Fruit fly (Drosophila melanogaster) whole organism, prepupa: Measurements from ENCODE around the gene PGS1.

Experiments
- Blimp-1 ChIP-seq: fragments of 200-800 bp; sonication (Bioruptor generic); optimal IDR thresholded peaks from 3 replicates; lab custom pipeline; 2017; ENCODE audit warnings: missing biosample characterization, missing genetic modification characterization, mild to moderate bottlenecking, moderate library complexity, missing genetic modification reagents
- CG10631 ChIP-seq: fragments of 200-800 bp; sonication (Bioruptor generic); optimal IDR thresholded peaks from 2 replicates; lab custom pipeline; 2016; ENCODE audit warnings: missing biosample characterization, missing genetic modification characterization
- CG10669 ChIP-seq: fragments of 200-800 bp; sonication (Bioruptor generic); optimal IDR thresholded peaks from 3 replicates; lab custom pipeline; 2018; ENCODE audit warnings: missing biosample characterization, mild to moderate bottlenecking, missing genetic modification characterization, moderate library complexity
- CG11294 ChIP-seq: fragments of 200-800 bp; sonication (Bioruptor generic); IDR thresholded peaks from 2 replicates; pipeline ENCODE4 v1.3.6; 2022; ENCODE audit warnings: missing biosample characterization, missing genetic modification characterization
- CG11762 ChIP-seq: fragments of 200-800 bp; sonication (Bioruptor generic); optimal IDR thresholded peaks from 3 replicates; lab custom pipeline; 2016; ENCODE audit warnings: missing biosample characterization, missing genetic modification characterization; ENCODE audit not compliant: insufficient read depth
- CG11902 ChIP-seq: fragments of 200-800 bp; sonication (Bioruptor generic); optimal IDR thresholded peaks from 3 replicates; lab custom pipeline; 2016; ENCODE audit warnings: missing biosample characterization, missing genetic modification characterization
- CG15336 ChIP-seq: fragments of 200-800 bp; sonication (Bioruptor generic); IDR thresholded peaks from 2 replicates; pipeline ENCODE4 v1.3.6; 2022; ENCODE audit warnings: missing biosample characterization, missing genetic modification characterization
- CG1621 ChIP-seq: fragments of 200-800 bp; sonication (Bioruptor generic); optimal IDR thresholded peaks from 3 replicates; lab custom pipeline; 2018; ENCODE audit warnings: missing biosample characterization, mild to moderate bottlenecking, missing genetic modification characterization
- CG16779 ChIP-seq: fragments of 200-800 bp; sonication (Bioruptor generic); optimal IDR thresholded peaks from 3 replicates; lab custom pipeline; 2017; ENCODE audit warnings: missing biosample characterization, mild to moderate bottlenecking, missing genetic modification characterization
- CG3032 ChIP-seq: fragments of 200-800 bp; optimal IDR thresholded peaks from 2 replicates; lab custom pipeline; 2019; ENCODE audit warnings: missing biosample characterization, mild to moderate bottlenecking, missing genetic modification characterization, moderate library complexity
- CG31627 ChIP-seq: fragments of 200-800 bp; sonication (Bioruptor generic); optimal IDR thresholded peaks from 3 replicates; lab custom pipeline; 2016; ENCODE audit warnings: missing biosample characterization, missing genetic modification characterization
- CG32006 ChIP-seq: fragments of 200-800 bp; sonication (Bioruptor generic); optimal IDR thresholded peaks from 3 replicates; lab custom pipeline; 2017; ENCODE audit warnings: missing biosample characterization, mild to moderate bottlenecking, missing genetic modification characterization
- CG34406 ChIP-seq: fragments of 200-800 bp; sonication (Bioruptor generic); optimal IDR thresholded peaks from 3 replicates; lab custom pipeline; 2016; ENCODE audit warnings: missing biosample characterization, missing genetic modification characterization
- CG3919 ChIP-seq: fragments of 200-800 bp; sonication (Bioruptor generic); optimal IDR thresholded peaks from 3 replicates; lab custom pipeline; 2016; ENCODE audit warnings: missing biosample characterization, missing genetic modification characterization
- CG4318 ChIP-seq: fragments of 200-800 bp; sonication (Bioruptor generic); optimal IDR thresholded peaks from 3 replicates; lab custom pipeline; 2017; ENCODE audit warnings: missing biosample characterization, mild to moderate bottlenecking, missing genetic modification characterization
- CG6163 ChIP-seq: fragments of 200-800 bp; sonication (Bioruptor generic); IDR thresholded peaks from 3 replicates; pipeline ENCODE4 v1.3.6; 2022; ENCODE audit warnings: missing biosample characterization, missing genetic modification characterization
- CG6792 ChIP-seq: fragments of 200-800 bp; sonication (Bioruptor generic); optimal IDR thresholded peaks from 3 replicates; lab custom pipeline; 2016; ENCODE audit warnings: missing biosample characterization, missing genetic modification characterization
- CG6808 ChIP-seq: fragments of 200-800 bp; sonication (Bioruptor generic); optimal IDR thresholded peaks from 3 replicates; lab custom pipeline; 2017; ENCODE audit warnings: missing biosample characterization, missing genetic modification characterization, mild to moderate bottlenecking, moderate library complexity, missing genetic modification reagents
- CG8119 ChIP-seq: fragments of 200-800 bp; sonication (Bioruptor generic); IDR thresholded peaks from 3 replicates; pipeline ENCODE4 v1.3.6; 2022; ENCODE audit warnings: missing biosample characterization, missing genetic modification characterization
- CG8319 ChIP-seq: fragments of 200-800 bp; sonication (Bioruptor generic); optimal IDR thresholded peaks from 3 replicates; lab custom pipeline; 2016; ENCODE audit warnings: missing biosample characterization, missing genetic modification characterization
- CG8632 ChIP-seq: fragments of 200-800 bp; sonication (Bioruptor generic); optimal IDR thresholded peaks from 3 replicates; lab custom pipeline; 2016; ENCODE audit warnings: missing biosample characterization, missing genetic modification characterization
- CG9139 ChIP-seq: fragments of 200-800 bp; sonication (Bioruptor generic); optimal IDR thresholded peaks from 3 replicates; lab custom pipeline; 2017; ENCODE audit warnings: missing biosample characterization, mild to moderate bottlenecking, missing genetic modification characterization
- Eip75B ChIP-seq: fragments of 200-800 bp; sonication (Bioruptor generic); optimal IDR thresholded peaks from 3 replicates; lab custom pipeline; 2016; ENCODE audit warnings: missing biosample characterization, missing genetic modification characterization
- Eip78C ChIP-seq: fragments of 200-800 bp; sonication (Bioruptor generic); peaks from one replicate; lab custom pipeline; 2016; ENCODE audit warnings: missing biosample characterization, missing genetic modification characterization
- Eip93F ChIP-seq: fragments of 200-800 bp; sonication (Bioruptor generic); optimal IDR thresholded peaks from 2 replicates; lab custom pipeline; 2016; ENCODE audit warnings: missing biosample characterization, mild to moderate bottlenecking, missing genetic modification characterization
- Ets21C ChIP-seq: fragments of 200-800 bp; sonication (Bioruptor generic); optimal IDR thresholded peaks from 3 replicates; lab custom pipeline; 2016; ENCODE audit warnings: missing biosample characterization, missing genetic modification characterization
- Ets96B ChIP-seq: fragments of 200-800 bp; optimal IDR thresholded peaks from 2 replicates; lab custom pipeline; 2019; ENCODE audit warnings: missing biosample characterization, mild to moderate bottlenecking, missing genetic modification characterization, moderate library complexity
- Gug ChIP-seq: fragments of 200-800 bp; sonication (Bioruptor generic); IDR thresholded peaks from 2 replicates; pipeline ENCODE4 v1.3.6; 2022; ENCODE audit warnings: missing biosample characterization, missing genetic modification characterization
- Hr38 ChIP-seq: sonication (Bioruptor generic); optimal IDR thresholded peaks from 2 replicates; lab custom pipeline; 2016; ENCODE audit warnings: missing biosample characterization, missing genetic modification characterization
- Hr39 ChIP-seq: fragments of 200-800 bp; sonication (Bioruptor generic); optimal IDR thresholded peaks from 2 replicates; lab custom pipeline; 2016; ENCODE audit warnings: missing biosample characterization, missing genetic modification characterization
- Lpt ChIP-seq: fragments of 200-800 bp; sonication (Bioruptor generic); optimal IDR thresholded peaks from 3 replicates; lab custom pipeline; 2016; ENCODE audit warnings: missing biosample characterization, missing genetic modification characterization
- Met ChIP-seq: fragments of 200-800 bp; sonication (Bioruptor generic); optimal IDR thresholded peaks from 3 replicates; lab custom pipeline; 2016; ENCODE audit warnings: missing biosample characterization, missing genetic modification characterization
- OdsH ChIP-seq: fragments of 200-800 bp; sonication (Bioruptor generic); optimal IDR thresholded peaks from 3 replicates; lab custom pipeline; 2016; ENCODE audit warnings: missing biosample characterization, missing genetic modification characterization
- Smox ChIP-seq: fragments of 200-800 bp; sonication (Bioruptor generic); optimal IDR thresholded peaks from 3 replicates; lab custom pipeline; 2016; ENCODE audit warnings: missing biosample characterization, missing genetic modification characterization
- Sox14 ChIP-seq: fragments of 200-800 bp; sonication (Bioruptor generic); optimal IDR thresholded peaks from 3 replicates; lab custom pipeline; 2016; ENCODE audit warnings: missing biosample characterization, missing genetic modification characterization
- Sox15 ChIP-seq: fragments of 200-800 bp; sonication (Bioruptor generic); optimal IDR thresholded peaks from 3 replicates; lab custom pipeline; 2016; ENCODE audit warnings: missing biosample characterization, missing genetic modification characterization
- achi ChIP-seq: fragments of 200-800 bp; sonication (Bioruptor generic); optimal IDR thresholded peaks from 3 replicates; lab custom pipeline; 2016; ENCODE audit warnings: missing biosample characterization, missing genetic modification characterization
- acj6 ChIP-seq: fragments of 200-800 bp; sonication (Bioruptor generic); optimal IDR thresholded peaks from 3 replicates; lab custom pipeline; 2016; ENCODE audit warnings: missing biosample characterization, missing genetic modification characterization
- cyc ChIP-seq: fragments of 200-800 bp; sonication (Bioruptor generic); optimal IDR thresholded peaks from 3 replicates; lab custom pipeline; 2016; ENCODE audit warnings: missing biosample characterization, missing genetic modification characterization
- dac ChIP-seq: fragments of 200-800 bp; sonication (Bioruptor generic); optimal IDR thresholded peaks from 2 replicates; lab custom pipeline; 2017; ENCODE audit warnings: missing biosample characterization, mild to moderate bottlenecking, missing genetic modification characterization
- dsx ChIP-seq: fragments of 200-800 bp; optimal IDR thresholded peaks from 3 replicates; lab custom pipeline; 2019; ENCODE audit warnings: missing biosample characterization, mild to moderate bottlenecking, missing genetic modification characterization, moderate library complexity; ENCODE audit not compliant: poor library complexity, severe bottlenecking
- eg ChIP-seq: fragments of 200-800 bp; sonication (Bioruptor generic); IDR thresholded peaks from 3 replicates; pipeline ENCODE4 v1.3.6; 2022; ENCODE audit warnings: missing biosample characterization, missing genetic modification characterization
- esn ChIP-seq: fragments of 200-800 bp; sonication (Bioruptor generic); optimal IDR thresholded peaks from 2 replicates; lab custom pipeline; 2016; ENCODE audit warnings: missing biosample characterization, mild to moderate bottlenecking, missing genetic modification characterization, moderate library complexity
- fd59A ChIP-seq: fragments of 200-800 bp; sonication (Bioruptor generic); optimal IDR thresholded peaks from 2 replicates; lab custom pipeline; 2017; ENCODE audit warnings: missing biosample characterization, mild to moderate bottlenecking, missing genetic modification characterization, missing genetic modification reagents
- fkh ChIP-seq: fragments of 200-800 bp; sonication (Bioruptor generic); optimal IDR thresholded peaks from 3 replicates; lab custom pipeline; 2017; ENCODE audit warnings: missing biosample characterization, mild to moderate bottlenecking, missing genetic modification characterization, moderate library complexity
- lz ChIP-seq: fragments of 200-800 bp; sonication (Bioruptor generic); optimal IDR thresholded peaks from 3 replicates; lab custom pipeline; 2016; ENCODE audit warnings: missing biosample characterization, missing genetic modification characterization
- net ChIP-seq: fragments of 200-800 bp; sonication (Bioruptor generic); optimal IDR thresholded peaks from 3 replicates; lab custom pipeline; 2016; ENCODE audit warnings: missing biosample characterization, missing genetic modification characterization
- pdm3 ChIP-seq: fragments of 200-800 bp; sonication (Bioruptor generic); optimal IDR thresholded peaks from 3 replicates; lab custom pipeline; 2016; ENCODE audit warnings: missing biosample characterization, missing genetic modification characterization
- ss ChIP-seq, 2 experiments: fragments of 200-800 bp; sonication (Bioruptor generic); optimal IDR thresholded peaks; 2 replicates in 1 of 2; 3 replicates in 1 of 2; lab custom pipeline; 2017 to 2018; ENCODE audit warnings: mild to moderate bottlenecking in 2 of 2, missing biosample characterization in 2 of 2, missing genetic modification characterization in 2 of 2, moderate library complexity in 1 of 2
- svp ChIP-seq: fragments of 200-800 bp; sonication (Bioruptor generic); peaks from one replicate; lab custom pipeline; 2016; ENCODE audit warnings: missing biosample characterization, missing genetic modification characterization
- topi ChIP-seq: fragments of 200-800 bp; sonication (Bioruptor generic); optimal IDR thresholded peaks from 3 replicates; lab custom pipeline; 2016; ENCODE audit warnings: missing biosample characterization, missing genetic modification characterization
- vri ChIP-seq: fragments of 200-800 bp; sonication (Bioruptor generic); optimal IDR thresholded peaks from 3 replicates; lab custom pipeline; 2016; ENCODE audit warnings: missing biosample characterization, mild to moderate bottlenecking, missing genetic modification characterization

The PGS1 gene

DNA sequence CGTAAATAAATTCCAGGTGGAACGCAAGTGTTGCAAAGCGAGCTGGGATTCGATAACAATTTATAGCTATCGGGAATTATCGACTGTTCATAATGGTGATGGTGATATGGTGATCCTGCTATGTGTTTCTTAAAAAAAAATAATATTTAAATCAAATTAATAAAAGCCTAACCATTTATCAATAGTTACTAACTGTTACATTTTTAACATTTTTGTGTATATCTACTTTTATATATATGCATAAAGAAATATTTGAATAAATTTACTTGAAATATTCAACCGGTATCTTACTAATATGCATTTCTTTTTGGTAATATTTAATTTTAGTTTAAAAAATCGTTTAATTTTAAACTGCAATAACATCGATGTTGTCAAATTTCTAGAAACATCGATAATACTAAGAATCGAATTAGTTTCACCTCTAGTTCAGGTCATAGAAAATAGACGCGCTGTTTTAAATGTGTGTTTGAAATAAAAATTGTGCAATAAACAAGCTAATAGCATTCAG lies at the start of gene PGS1, which contains the start of gene gwl:
Gene PGS1, minus strand, starts transcription at position 81 of the 508 bp plus-strand sequence.
Gene gwl, plus strand, starts transcription at position 410 of the 508 bp plus-strand sequence.
- TF ChIP-seq CG31627 (GFP tag; lab: Kevin White, UChicago), result peak; percentile 62
- TF ChIP-seq achi (GFP tag; lab: Kevin White, UChicago), result no peak
- no peak for TF ChIP-seq Eip78C (GFP tag; lab: Kevin White, UChicago)
- TF ChIP-seq ss (GFP tag; optimal IDR thresholded peaks at IDR 0.05; lab: Kevin White, UChicago), result no peak
- TF ChIP-seq Blimp-1, result peak; percentile 7
- TF ChIP-seq Hr38, result no peak
- peak; percentile 11 for TF ChIP-seq CG9139 (GFP tag; lab: Kevin White, UChicago)
- TF ChIP-seq lz (GFP tag; lab: Kevin White, UChicago), result peak; percentile 60
- TF ChIP-seq Sox14 (GFP tag; lab: Kevin White, UChicago), result peak; percentile 49
- peak; percentile 54 for TF ChIP-seq CG6163 (GFP tag; lab: Robert Waterston, UW)
- peak; percentile 67 for TF ChIP-seq CG8632 (GFP tag; lab: Kevin White, UChicago)
- TF ChIP-seq Hr39 (GFP tag; lab: Kevin White, UChicago), result no peak
- TF ChIP-seq Gug (GFP tag; lab: Robert Waterston, UW), result peak; percentile 64; the same call in 1 of the 2 replicates
- peak; percentile 60; the same call in 2 of the 3 replicates for TF ChIP-seq CG8119 (GFP tag; lab: Robert Waterston, UW)
- no peak for TF ChIP-seq Eip93F (GFP tag; lab: Kevin White, UChicago)
- no peak for TF ChIP-seq vri (GFP tag; lab: Kevin White, UChicago)
- TF ChIP-seq CG6808, result no peak
- TF ChIP-seq CG3032 (tag; lab: Kevin White, UChicago), result peak; percentile 74
- no peak for TF ChIP-seq Ets21C
- no peak for TF ChIP-seq Met (GFP tag; lab: Kevin White, UChicago)
- peak; percentile 78 for TF ChIP-seq esn (GFP tag; lab: Kevin White, UChicago)
- peak; percentile 50 for TF ChIP-seq Sox15 (GFP tag; lab: Kevin White, UChicago)
- TF ChIP-seq CG8319 (GFP tag; lab: Kevin White, UChicago), result no peak
- peak; percentile 49; the same call in 1 of the 2 replicates for TF ChIP-seq CG15336 (GFP tag; lab: Robert Waterston, UW)
- peak; percentile 52 for TF ChIP-seq CG11762
- TF ChIP-seq CG34406 (GFP tag; lab: Kevin White, UChicago), result peak; percentile 58
- TF ChIP-seq CG16779 (tag; lab: Kevin White, UChicago), result no peak
- peak; percentile 66 for TF ChIP-seq cyc (GFP tag; lab: Kevin White, UChicago)
- no peak for TF ChIP-seq Smox (GFP tag; lab: Kevin White, UChicago)
- TF ChIP-seq CG6792 (GFP tag; lab: Kevin White, UChicago), result peak; percentile 54
- TF ChIP-seq CG3919, result peak; percentile 65
- TF ChIP-seq fd59A (GFP tag; lab: Kevin White, UChicago), result no peak
- no peak for TF ChIP-seq fkh (GFP tag; lab: Kevin White, UChicago)
- no peak for TF ChIP-seq topi (GFP tag; lab: Kevin White, UChicago)
- no peak for TF ChIP-seq Eip75B (GFP tag; lab: Kevin White, UChicago)
- TF ChIP-seq dsx, result no peak
- TF ChIP-seq CG1621 (tag; lab: Kevin White, UChicago), result no peak
- peak; percentile 88 for TF ChIP-seq CG10631 (GFP tag; lab: Kevin White, UChicago)
- peak; percentile 76 for TF ChIP-seq acj6
- TF ChIP-seq CG11294 (GFP tag; lab: Robert Waterston, UW), result peak; percentile 55; the same call in 1 of the 2 replicates
- no peak for TF ChIP-seq pdm3 (GFP tag; lab: Kevin White, UChicago)
- peak; percentile 80 for TF ChIP-seq svp (GFP tag; lab: Kevin White, UChicago)
- TF ChIP-seq Lpt, result peak; percentile 32
- no peak for TF ChIP-seq net (GFP tag; lab: Kevin White, UChicago)
- TF ChIP-seq eg, result peak; percentile 83
- no peak for TF ChIP-seq OdsH (GFP tag; lab: Kevin White, UChicago)
- no peak for TF ChIP-seq CG4318 (GFP tag; lab: Kevin White, UChicago)
- peak; percentile 73 for TF ChIP-seq Ets96B (tag; lab: Kevin White, UChicago)
- TF ChIP-seq CG32006 (GFP tag; lab: Kevin White, UChicago), result no peak
- no peak for TF ChIP-seq CG10669 (GFP tag; lab: Kevin White, UChicago)
- TF ChIP-seq dac (GFP tag; lab: Kevin White, UChicago), result no peak
- peak; percentile 29 for TF ChIP-seq CG11902 (GFP tag; lab: Kevin White, UChicago)
- TF ChIP-seq, all 60 proteins: peak for 26
